Fruit fly (Drosophila melanogaster): ENCODE results near the gene Vps16B.

The Vps16B gene

DNA sequence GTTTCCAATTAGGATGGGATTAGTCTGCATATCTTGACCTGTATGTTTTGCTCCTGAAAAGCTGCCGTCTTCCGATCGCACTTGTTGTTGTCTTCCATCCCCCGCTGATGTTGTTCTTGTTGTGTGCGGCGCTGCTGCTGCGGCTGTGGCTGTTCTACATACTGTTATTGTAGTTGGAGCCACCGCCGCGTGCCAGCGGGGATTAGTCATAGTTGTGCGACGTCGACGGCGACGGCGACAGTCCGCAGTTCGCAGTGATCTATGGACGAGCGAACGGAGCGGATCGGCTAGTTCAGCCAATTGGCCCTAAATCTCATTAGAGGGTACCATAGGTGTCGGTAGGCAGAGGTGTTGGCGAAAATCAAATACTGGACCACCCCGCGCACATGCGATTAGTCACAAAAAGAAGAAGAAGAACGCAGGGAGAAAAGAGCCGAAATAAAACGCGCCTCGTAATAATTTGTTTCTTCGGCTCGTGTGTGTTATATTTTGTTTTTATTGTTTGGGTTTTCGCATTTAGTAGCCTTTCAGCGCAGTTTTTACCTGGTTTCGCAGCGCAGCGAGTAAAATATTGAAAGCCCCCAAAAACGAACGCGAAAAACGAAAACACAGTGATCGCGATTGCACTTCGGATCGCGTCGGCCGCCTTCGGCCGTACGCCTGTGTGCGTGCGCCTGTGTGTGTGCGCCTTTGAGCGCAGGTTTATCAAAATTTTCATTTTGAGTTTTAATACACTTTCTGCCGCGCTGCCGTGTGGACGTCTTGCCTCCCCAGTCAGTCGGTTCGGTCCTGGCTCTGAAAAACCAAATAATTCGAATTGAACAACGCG, 50.8 kb downstream of the Vps16B start, which contains the start of gene kay (continued):
- TF ChIP-seq Mad (GFP tag; optimal IDR thresholded peaks at IDR 0.05), result no peak
- TF ChIP-seq chm (GFP tag; IDR thresholded peaks at IDR 0.05), result no peak
- TF ChIP-seq Bgb (GFP tag; IDR thresholded peaks at IDR 0.05; ENCODE audit: partially characterized antibody), result peak; percentile 33; the same call in 1 of the 2 replicates
- peak; percentile 56; the same call in 1 of the 3 replicates for TF ChIP-seq z (GFP tag; IDR thresholded peaks at IDR 0.05)
- TF ChIP-seq HLHmδ (GFP tag; optimal IDR thresholded peaks at IDR 0.05), result no peak
- TF ChIP-seq CG17829 (tag; optimal IDR thresholded peaks at IDR 0.05), result no peak
- TF ChIP-seq yki (optimal IDR thresholded peaks at IDR 0.05), result no peak
- TF ChIP-seq CG4854 (GFP tag; optimal IDR thresholded peaks at IDR 0.05), result no peak
- no peak for TF ChIP-seq so (GFP tag; IDR thresholded peaks at IDR 0.05)
- no peak for TF ChIP-seq CG32772 (GFP tag; IDR thresholded peaks at IDR 0.05)
- TF ChIP-seq CG6254 (GFP tag; optimal IDR thresholded peaks at IDR 0.05), result no peak
- TF ChIP-seq Nf-YC (tag; optimal IDR thresholded peaks at IDR 0.05), result no peak
- no peak for TF ChIP-seq CG1832 (GFP tag; optimal IDR thresholded peaks at IDR 0.05)
- TF ChIP-seq HHEX (GFP tag; optimal IDR thresholded peaks at IDR 0.05), result no peak
- TF ChIP-seq CG15479 (GFP tag; optimal IDR thresholded peaks at IDR 0.05), result peak; percentile 57
- no peak for TF ChIP-seq bab2 (GFP tag; optimal IDR thresholded peaks at IDR 0.05)
- TF ChIP-seq Poxn (GFP tag; IDR thresholded peaks at IDR 0.05), result no peak
- TF ChIP-seq CG11085 (GFP tag; IDR thresholded peaks at IDR 0.05), result no peak
- peak; percentile 39; the same call in 1 of the 3 replicates for TF ChIP-seq CG2199 (GFP tag; IDR thresholded peaks at IDR 0.05)
- no peak for TF ChIP-seq CG9609 (GFP tag; optimal IDR thresholded peaks at IDR 0.05)
- no peak for TF ChIP-seq CG9215 (GFP tag; IDR thresholded peaks at IDR 0.05)

All from whole organism, embryonic.